Fruit fly (Drosophila melanogaster): ENCODE data around the gene Coq3.
A peak's percentile ranks its signal among the peaks of the same experiment; 100 is the strongest.

The Coq3 gene

dm6 chr2L:21142972-21143385, 15.4 kb downstream of the Coq3 start, which contains the start of gene pths (continued):
- peak; percentile 75 for TF ChIP-seq slbo (GFP tag; IDR thresholded peaks at IDR 0.05)
- TF ChIP-seq CG1529 (GFP tag; optimal IDR thresholded peaks at IDR 0.05) = no peak
- no peak for TF ChIP-seq CG1832 (GFP tag; optimal IDR thresholded peaks at IDR 0.05)
- TF ChIP-seq CG3407 (GFP tag; optimal IDR thresholded peaks at IDR 0.05) = no peak
- no peak for TF ChIP-seq HLHmδ (GFP tag; optimal IDR thresholded peaks at IDR 0.05)
- TF ChIP-seq CG11456 (GFP tag; IDR thresholded peaks at IDR 0.05) = peak; percentile 75; the same call in 1 of the 3 replicates
- no peak for TF ChIP-seq schlank (tag; optimal IDR thresholded peaks at IDR 0.05)
- peak; percentile 58; the same call in 1 of the 2 replicates for TF ChIP-seq CG11085 (GFP tag; IDR thresholded peaks at IDR 0.05)
- no peak for TF ChIP-seq Asciz (GFP tag; optimal IDR thresholded peaks at IDR 0.05)
- TF ChIP-seq sna (GFP tag; IDR thresholded peaks at IDR 0.05; ENCODE audit: partially characterized antibody) = peak; percentile 54
- no peak for TF ChIP-seq exex (tag; optimal IDR thresholded peaks at IDR 0.05)
- TF ChIP-seq salm (tag; optimal IDR thresholded peaks at IDR 0.05) = no peak
- TF ChIP-seq CG4707 (GFP tag; optimal IDR thresholded peaks at IDR 0.05) = no peak
- TF ChIP-seq CG12744 (GFP tag; optimal IDR thresholded peaks at IDR 0.05) = peak; percentile 22
- peak; percentile 65; the same call in 2 of the 3 replicates for TF ChIP-seq CG7963 (GFP tag; IDR thresholded peaks at IDR 0.05; ENCODE audit: partially characterized antibody)
- TF ChIP-seq her (GFP tag; optimal IDR thresholded peaks at IDR 0.05) = peak; percentile 23
- TF ChIP-seq ap (GFP tag; IDR thresholded peaks at IDR 0.05) = no peak
- TF ChIP-seq CG15696 (tag; optimal IDR thresholded peaks at IDR 0.05) = peak; percentile 42
- no peak for TF ChIP-seq sim (GFP tag; IDR thresholded peaks at IDR 0.05)
- TF ChIP-seq CG5245 (GFP tag; optimal IDR thresholded peaks at IDR 0.05) = no peak
- no peak for TF ChIP-seq ash1 (GFP tag; optimal IDR thresholded peaks at IDR 0.05)
- TF ChIP-seq CG10959 (GFP tag; IDR thresholded peaks at IDR 0.05) = no peak
- peak; percentile 31 for TF ChIP-seq CG4617 (GFP tag; optimal IDR thresholded peaks at IDR 0.05; ENCODE audit: borderline replicate concordance)
- TF ChIP-seq Dip3 (GFP tag; optimal IDR thresholded peaks at IDR 0.05) = peak; percentile 41
- TF ChIP-seq ssp (GFP tag; IDR thresholded peaks at IDR 0.05) = peak; percentile 99
- peak; percentile 87 for TF ChIP-seq sens (GFP tag)
- TF ChIP-seq CG12659 (GFP tag; optimal IDR thresholded peaks at IDR 0.05) = peak; percentile 61
- TF ChIP-seq Aef1 (GFP tag; IDR thresholded peaks at IDR 0.05) = peak; percentile 23; the same call in 1 of the 3 replicates
- TF ChIP-seq CG4360 (GFP tag; IDR thresholded peaks at IDR 0.05) = no peak
- no peak for TF ChIP-seq Spps (tag; optimal IDR thresholded peaks at IDR 0.05)
- no peak for TF ChIP-seq Mad (GFP tag; optimal IDR thresholded peaks at IDR 0.05)
- peak; percentile 67 for TF ChIP-seq phol (tag; optimal IDR thresholded peaks at IDR 0.05)
- TF ChIP-seq wor (GFP tag; IDR thresholded peaks at IDR 0.05) = no peak
- TF ChIP-seq ind (GFP tag; optimal IDR thresholded peaks at IDR 0.05) = peak; percentile 61
- peak; percentile 38 for TF ChIP-seq Camta (GFP tag; optimal IDR thresholded peaks at IDR 0.05)
- 0 out of 2 replicates have a peak, but pooled peaks have one; percentile 41 for TF ChIP-seq ranshi (GFP tag; IDR thresholded peaks at IDR 0.05)
- TF ChIP-seq Lpt (GFP tag; optimal IDR thresholded peaks at IDR 0.05) = no peak
- no peak for TF ChIP-seq aop (GFP tag; IDR thresholded peaks at IDR 0.05)
- peak; percentile 58; the same call in 1 of the 3 replicates for TF ChIP-seq zfh1 (GFP tag; IDR thresholded peaks at IDR 0.05)
- peak; percentile 74 for TF ChIP-seq nerfin-2 (GFP tag; IDR thresholded peaks at IDR 0.05; ENCODE audit: partially characterized antibody)
- TF ChIP-seq CoRest (tag; optimal IDR thresholded peaks at IDR 0.05) = peak; percentile 66
- TF ChIP-seq CG13296 (GFP tag; optimal IDR thresholded peaks at IDR 0.05) = no peak
- TF ChIP-seq CG17328 (GFP tag; IDR thresholded peaks at IDR 0.05) = 0 out of 2 replicates have a peak, but pooled peaks have one; percentile 28
- TF ChIP-seq CG10543 (GFP tag; optimal IDR thresholded peaks at IDR 0.05) = no peak
- no peak for TF ChIP-seq CG6175 (GFP tag; IDR thresholded peaks at IDR 0.05)
- TF ChIP-seq CG18476 (GFP tag; optimal IDR thresholded peaks at IDR 0.05) = no peak
- no peak for TF ChIP-seq usp (GFP tag; optimal IDR thresholded peaks at IDR 0.05)
- TF ChIP-seq Vsx1 (GFP tag; optimal IDR thresholded peaks at IDR 0.05) = no peak
- no peak for TF ChIP-seq CG18599 (GFP tag; optimal IDR thresholded peaks at IDR 0.05)
- peak; percentile 64 for TF ChIP-seq CG30403 (GFP tag; optimal IDR thresholded peaks at IDR 0.05)
- TF ChIP-seq Dfd (GFP tag; optimal IDR thresholded peaks at IDR 0.05) = peak in 1 of 2 experiments; percentile 73

Measured in whole organism, embryonic.